Fruit fly (Drosophila melanogaster) whole organism, pupa: ENCODE data around the gene Ids.

Source experiments
- CG10348 ChIP-seq: fragments of 200-800 bp; sonication (Bioruptor generic); IDR thresholded peaks from 2 replicates; pipeline ENCODE4 v1.3.6; 2022; ENCODE audit warnings: missing biosample characterization, missing genetic modification characterization
- CG14655 ChIP-seq: fragments of 200-800 bp; sonication (Bioruptor generic); optimal IDR thresholded peaks from 3 replicates; lab custom pipeline; 2017; ENCODE audit warnings: mild to moderate bottlenecking, missing biosample characterization, missing genetic modification reagents, missing genetic modification characterization
- CG15710 ChIP-seq: fragments of 200-800 bp; sonication (Bioruptor generic); optimal IDR thresholded peaks from 2 replicates; lab custom pipeline; 2018; ENCODE audit warnings: missing biosample characterization, mild to moderate bottlenecking, missing genetic modification characterization, moderate library complexity
- CG32121 ChIP-seq: fragments of 200-800 bp; sonication (Bioruptor generic); IDR thresholded peaks from 2 replicates; pipeline ENCODE4 v1.3.6; 2022; ENCODE audit warnings: missing biosample characterization, missing genetic modification characterization
- CG34367 ChIP-seq: fragments of 200-800 bp; sonication (Bioruptor generic); optimal IDR thresholded peaks from 2 replicates; lab custom pipeline; 2018; ENCODE audit warnings: missing biosample characterization, mild to moderate bottlenecking, missing genetic modification characterization
- CG4496 ChIP-seq: fragments of 200-800 bp; sonication (Bioruptor generic); IDR thresholded peaks from 3 replicates; pipeline ENCODE4 v1.3.6; 2022; ENCODE audit warnings: missing biosample characterization, missing genetic modification characterization
- CG8159 ChIP-seq: fragments of 200-800 bp; sonication (Bioruptor generic); optimal IDR thresholded peaks from 3 replicates; lab custom pipeline; 2018; ENCODE audit warnings: missing biosample characterization, mild to moderate bottlenecking, missing genetic modification characterization, moderate library complexity
- CG8301 ChIP-seq: fragments of 200-800 bp; sonication (Bioruptor generic); optimal IDR thresholded peaks from 2 replicates; lab custom pipeline; 2018; ENCODE audit warnings: missing biosample characterization, mild to moderate bottlenecking, missing genetic modification characterization
- EcR ChIP-seq: fragments of 200-800 bp; sonication (Bioruptor generic); optimal IDR thresholded peaks from 3 replicates; lab custom pipeline; 2019; ENCODE audit warnings: missing biosample characterization, missing genetic modification characterization, mild to moderate bottlenecking, moderate library complexity, missing genetic modification reagents
- Ets98B ChIP-seq: fragments of 200-800 bp; sonication (Bioruptor generic); IDR thresholded peaks from 2 replicates; pipeline ENCODE4 v1.3.6; 2022; ENCODE audit warnings: missing biosample characterization, missing genetic modification characterization
- Pif1B ChIP-seq: fragments of 200-800 bp; sonication (Bioruptor generic); optimal IDR thresholded peaks from 3 replicates; lab custom pipeline; 2016; ENCODE audit warnings: missing biosample characterization, missing genetic modification characterization
- Snoo ChIP-seq: fragments of 200-800 bp; sonication (Bioruptor generic); optimal IDR thresholded peaks from 3 replicates; lab custom pipeline; 2017; ENCODE audit warnings: missing biosample characterization, mild to moderate bottlenecking, missing genetic modification characterization, inconsistent platforms
- fd96Ca ChIP-seq: fragments of 200-800 bp; sonication (Bioruptor generic); IDR thresholded peaks from 3 replicates; pipeline ENCODE4 v1.3.6; 2022; ENCODE audit warnings: missing biosample characterization, missing genetic modification characterization
- rn ChIP-seq: fragments of 200-800 bp; sonication (Bioruptor generic); IDR thresholded peaks from 2 replicates; pipeline ENCODE4 v1.3.6; 2022; ENCODE audit warnings: missing biosample characterization, missing genetic modification characterization

- TF ChIP-seq CG15710 (tag; lab: Kevin White, UChicago) (no peak), CG8301 (no peak), CG32121 (GFP tag; lab: Robert Waterston, UW) (no peak), CG10348 (GFP tag; lab: Robert Waterston, UW) (no peak), fd96Ca (GFP tag; lab: Robert Waterston, UW) (no peak), rn (GFP tag; lab: Robert Waterston, UW) (no peak), Snoo (tag; lab: Kevin White, UChicago) (no peak), EcR (GFP tag; lab: Kevin White, UChicago) (no peak), CG8159 (tag; lab: Kevin White, UChicago) (no peak), Ets98B (GFP tag; lab: Robert Waterston, UW) (no peak), CG34367 (tag; lab: Kevin White, UChicago) (no peak), CG4496 (GFP tag; lab: Robert Waterston, UW) (no peak), CG14655 (GFP tag; lab: Kevin White, UChicago) (no peak), Pif1B (no peak)
These were observed 27.5 kb downstream of the Ids start for dm6 chr3L:3405592-3405991.
